Worm (Caenorhabditis elegans) whole organism, L2 larva: Measurements from ENCODE around the gene rars-2.

Experiments
- C34F6.9 ChIP-seq: fragments of 150-350 bp; optimal IDR thresholded peaks from 2 replicates; lab custom pipeline; 2014; ENCODE audit warnings: missing biosample characterization, missing genetic modification characterization
- F13H6.1 ChIP-seq: sonication (generic microtip); optimal IDR thresholded peaks from 2 replicates; lab custom pipeline; 2016; ENCODE audit warnings: missing genetic modification characterization, missing compliant biosample characterization
- R02D3.7 ChIP-seq: fragments of 150-350 bp; optimal IDR thresholded peaks from 2 replicates; lab custom pipeline; 2014; ENCODE audit warnings: missing biosample characterization, missing genetic modification characterization
- ZK546.5 ChIP-seq: sonication (generic microtip); optimal IDR thresholded peaks from 2 replicates; lab custom pipeline; 2017; ENCODE audit warnings: missing biosample characterization, missing genetic modification characterization
- aly-2 ChIP-seq: fragments of 150-350 bp; optimal IDR thresholded peaks from 2 replicates; lab custom pipeline; 2014; ENCODE audit warnings: missing biosample characterization, missing genetic modification characterization
- ama-1 ChIP-seq: fragments of 150-350 bp; optimal IDR thresholded peaks from 2 replicates; lab custom pipeline; 2018; ENCODE audit warnings: inconsistent platforms
- ceh-16 ChIP-seq: fragments of 150-350 bp; optimal IDR thresholded peaks from 2 replicates; lab custom pipeline; 2014; ENCODE audit warnings: missing biosample characterization, missing genetic modification characterization
- ceh-82 ChIP-seq: fragments of 150-350 bp; optimal IDR thresholded peaks from 2 replicates; lab custom pipeline; 2014; ENCODE audit warnings: missing biosample characterization, missing genetic modification characterization
- crh-2 ChIP-seq: sonication (generic microtip); optimal IDR thresholded peaks from 2 replicates; lab custom pipeline; 2017; ENCODE audit warnings: missing biosample characterization, missing genetic modification characterization
- egl-27 ChIP-seq: sonication (generic microtip); optimal IDR thresholded peaks from 3 replicates; lab custom pipeline; 2017; ENCODE audit warnings: missing biosample characterization, missing genetic modification reagents, missing genetic modification characterization
- fos-1 ChIP-seq: fragments of 150-350 bp; optimal IDR thresholded peaks from 2 replicates; lab custom pipeline; 2014; ENCODE audit warnings: missing biosample characterization, missing genetic modification characterization
- gmeb-1 ChIP-seq: fragments of 150-350 bp; optimal IDR thresholded peaks from 2 replicates; lab custom pipeline; 2014; ENCODE audit warnings: missing biosample characterization, missing genetic modification characterization
- lin-11 ChIP-seq: fragments of 150-350 bp; sonication (generic microtip); optimal IDR thresholded peaks from 2 replicates; lab custom pipeline; 2014; ENCODE audit warnings: missing biosample characterization, missing genetic modification characterization, inconsistent platforms, mixed read lengths
- lin-39 ChIP-seq: fragments of 150-350 bp; optimal IDR thresholded peaks from 2 replicates; lab custom pipeline; 2014; ENCODE audit warnings: missing biosample characterization, missing genetic modification reagents, missing genetic modification characterization
- lsy-2 ChIP-seq, 2 experiments: fragments of 150-350 bp in 1 of 2; sonication (generic microtip) in 1 of 2; optimal IDR thresholded peaks; 2 replicates each; lab custom pipeline; 2014 to 2017; ENCODE audit warnings: missing biosample characterization in 2 of 2, missing genetic modification characterization in 2 of 2
- mbf-1 ChIP-seq: sonication (generic microtip); optimal IDR thresholded peaks from 2 replicates; lab custom pipeline; 2017; ENCODE audit warnings: missing biosample characterization, missing genetic modification characterization
- mdl-1 ChIP-seq, 2 experiments: fragments of 150-350 bp in 1 of 2; sonication (generic microtip) in 1 of 2; optimal IDR thresholded peaks; 2 replicates each; lab custom pipeline; 2017; ENCODE audit warnings: missing biosample characterization in 2 of 2, missing genetic modification characterization in 2 of 2
- nhr-10 ChIP-seq: sonication (generic microtip); optimal IDR thresholded peaks from 2 replicates; lab custom pipeline; 2017; ENCODE audit warnings: missing biosample characterization, missing genetic modification characterization
- nhr-11 ChIP-seq: fragments of 150-350 bp; optimal IDR thresholded peaks from 2 replicates; lab custom pipeline; 2014; ENCODE audit warnings: missing biosample characterization, missing genetic modification characterization
- nhr-129 ChIP-seq: fragments of 150-350 bp; optimal IDR thresholded peaks from 2 replicates; lab custom pipeline; 2014; ENCODE audit warnings: missing biosample characterization, missing genetic modification characterization
- nhr-21 ChIP-seq: fragments of 150-350 bp; optimal IDR thresholded peaks from 2 replicates; lab custom pipeline; 2014; ENCODE audit warnings: missing biosample characterization, missing genetic modification characterization
- nhr-23 ChIP-seq: fragments of 150-350 bp; optimal IDR thresholded peaks from 2 replicates; lab custom pipeline; 2014; ENCODE audit warnings: missing biosample characterization, missing genetic modification reagents, missing genetic modification characterization
- nhr-25 ChIP-seq: fragments of 150-350 bp; sonication (generic microtip); optimal IDR thresholded peaks from 3 replicates; lab custom pipeline; 2014; ENCODE audit warnings: missing biosample characterization, missing genetic modification characterization
- nhr-6 ChIP-seq: fragments of 150-350 bp; optimal IDR thresholded peaks from 2 replicates; lab custom pipeline; 2014; ENCODE audit warnings: missing biosample characterization, missing genetic modification characterization
- peb-1 ChIP-seq: fragments of 150-350 bp; optimal IDR thresholded peaks from 2 replicates; lab custom pipeline; 2014; ENCODE audit warnings: missing biosample characterization, missing genetic modification characterization
- sem-4 ChIP-seq: fragments of 150-350 bp; optimal IDR thresholded peaks from 2 replicates; lab custom pipeline; 2014; ENCODE audit warnings: missing biosample characterization, missing genetic modification reagents, missing genetic modification characterization
- skn-1 ChIP-seq: sonication (generic microtip); optimal IDR thresholded peaks from 2 replicates; lab custom pipeline; 2017; ENCODE audit warnings: missing biosample characterization, missing genetic modification characterization
- sma-3 ChIP-seq: sonication (generic microtip); optimal IDR thresholded peaks from 2 replicates; lab custom pipeline; 2016; ENCODE audit warnings: missing genetic modification reagents, missing genetic modification characterization, missing compliant biosample characterization
- unc-39 ChIP-seq: fragments of 150-350 bp; optimal IDR thresholded peaks from 2 replicates; lab custom pipeline; 2014; ENCODE audit warnings: missing biosample characterization, missing genetic modification characterization
- unc-55 ChIP-seq: fragments of 150-350 bp; sonication (generic microtip); optimal IDR thresholded peaks from 3 replicates; lab custom pipeline; 2014; ENCODE audit warnings: missing biosample characterization, missing genetic modification reagents, missing genetic modification characterization
- unc-62 ChIP-seq: fragments of 150-350 bp; optimal IDR thresholded peaks from 2 replicates; lab custom pipeline; 2014; ENCODE audit warnings: missing biosample characterization, missing genetic modification reagents, missing genetic modification characterization
- zag-1 ChIP-seq: fragments of 150-350 bp; optimal IDR thresholded peaks from 2 replicates; lab custom pipeline; 2014; ENCODE audit warnings: missing biosample characterization, missing genetic modification characterization
- ztf-1 ChIP-seq: fragments of 200-800 bp; sonication (Bioruptor generic); conservative IDR thresholded peaks from 2 replicates; pipeline ENCODE4 v1.3.6; 2022; ENCODE audit warnings: missing genetic modification characterization, missing compliant biosample characterization
- ztf-11 ChIP-seq: sonication (generic microtip); optimal IDR thresholded peaks from 2 replicates; lab custom pipeline; 2017; ENCODE audit warnings: missing biosample characterization, missing genetic modification characterization
- ztf-4 ChIP-seq: fragments of 150-350 bp; optimal IDR thresholded peaks from 2 replicates; lab custom pipeline; 2014; ENCODE audit warnings: missing biosample characterization, missing genetic modification characterization

rars-2 gene

DNA sequence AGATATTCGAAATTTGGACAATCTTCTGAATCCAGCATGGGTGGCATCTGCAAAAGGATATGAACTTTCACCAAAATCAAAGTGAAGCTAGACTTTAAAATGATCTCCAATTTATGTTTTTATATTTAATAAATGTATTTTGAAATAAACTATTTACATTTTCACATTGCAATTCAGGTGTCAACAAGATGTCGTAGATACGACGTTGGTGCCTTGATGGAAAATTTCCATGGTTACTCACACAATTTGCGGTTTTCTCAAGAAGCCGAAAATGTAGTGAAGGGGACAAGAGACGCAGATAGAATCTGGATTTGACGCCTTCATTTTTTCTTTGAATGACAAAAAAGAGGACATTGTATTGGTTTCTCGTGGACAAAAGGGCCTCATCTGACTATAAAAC, 25.9 kb upstream of the rars-2 start, which contains the start of gene rgs-3:
Gene rgs-3 (plus strand): TSS at position 301 of the 400 bp plus-strand sequence.
- TF ChIP-seq ZK546.5 (tag; lab: Kevin White, UChicago), result no peak
- no peak for TF ChIP-seq sma-3 (GFP tag; lab: Kevin White, UChicago)
- TF ChIP-seq nhr-6 (tag; lab: Kevin White, UChicago), result no peak
- no peak for TF ChIP-seq peb-1 (tag; lab: Kevin White, UChicago)
- TF ChIP-seq fos-1 (tag; lab: Kevin White, UChicago), result no peak
- TF ChIP-seq mbf-1, result no peak
- no peak for TF ChIP-seq lin-11 (tag; lab: Kevin White, UChicago)
- no peak for TF ChIP-seq unc-55 (GFP tag; lab: Kevin White, UChicago)
- TF ChIP-seq nhr-25, result no peak
- TF ChIP-seq ceh-82, result no peak
- no peak for TF ChIP-seq unc-62
- no peak for TF ChIP-seq mdl-1 (tag; optimal IDR thresholded peaks at IDR 0.05; lab: Kevin White, UChicago)
- TF ChIP-seq ztf-1 (GFP tag; lab: Robert Waterston, UW), result no peak
- TF ChIP-seq ama-1, result no peak

DNA sequence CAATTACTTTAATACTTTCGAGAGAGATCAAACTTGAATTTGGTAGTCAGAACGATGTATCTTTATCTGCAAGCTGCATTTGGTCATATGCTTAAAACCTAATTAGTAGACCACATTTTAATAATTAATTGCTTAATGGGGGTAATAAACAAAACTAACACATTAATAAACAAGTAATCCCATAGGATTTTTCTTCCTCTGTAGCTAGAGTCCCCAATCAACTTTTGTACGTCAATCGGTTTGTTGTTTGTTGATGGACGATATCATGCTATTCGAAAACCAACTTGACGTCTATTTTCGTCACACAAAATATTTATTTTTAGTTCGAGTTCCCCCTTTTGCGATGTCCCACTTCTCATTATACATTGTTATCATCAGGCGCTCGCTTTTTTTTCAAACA, 23.9 kb upstream of the rars-2 start:
- TF ChIP-seq ama-1, result no peak

DNA sequence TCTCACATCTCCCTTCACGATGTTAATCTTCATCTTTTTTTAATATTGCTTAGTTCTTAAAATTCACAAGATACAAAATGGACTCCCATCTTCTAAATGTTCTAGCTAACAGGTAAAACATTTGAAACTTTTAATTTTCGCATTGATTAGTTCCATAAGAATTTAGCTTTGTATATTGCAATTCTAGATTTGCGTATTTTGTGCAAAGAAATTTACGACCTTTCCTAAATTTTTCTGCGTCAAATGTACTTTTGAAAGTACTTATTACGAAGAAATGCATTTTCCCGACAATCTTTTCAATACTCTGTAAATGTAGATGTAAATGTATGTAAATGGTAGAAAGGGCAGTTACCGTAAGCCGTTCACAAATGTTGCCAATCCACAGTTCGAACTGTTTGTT, 21.4 kb upstream of the rars-2 start:
- TF ChIP-seq gmeb-1 (tag; lab: Kevin White, UChicago) (no peak), unc-55 (GFP tag; lab: Kevin White, UChicago) (no peak), nhr-23 (no peak), mbf-1 (no peak), lsy-2 (tag; optimal IDR thresholded peaks at IDR 0.05; lab: Kevin White, UChicago) (no peak), sem-4 (tag; lab: Kevin White, UChicago) (no peak), mdl-1 (tag; optimal IDR thresholded peaks at IDR 0.05; lab: Kevin White, UChicago) (no peak), ama-1 (no peak), C34F6.9 (no peak), zag-1 (tag; lab: Kevin White, UChicago) (no peak), nhr-129 (no peak), ceh-16 (tag; lab: Kevin White, UChicago) (no peak)
- TF ChIP-seq, all 48 proteins: peak for 0

DNA sequence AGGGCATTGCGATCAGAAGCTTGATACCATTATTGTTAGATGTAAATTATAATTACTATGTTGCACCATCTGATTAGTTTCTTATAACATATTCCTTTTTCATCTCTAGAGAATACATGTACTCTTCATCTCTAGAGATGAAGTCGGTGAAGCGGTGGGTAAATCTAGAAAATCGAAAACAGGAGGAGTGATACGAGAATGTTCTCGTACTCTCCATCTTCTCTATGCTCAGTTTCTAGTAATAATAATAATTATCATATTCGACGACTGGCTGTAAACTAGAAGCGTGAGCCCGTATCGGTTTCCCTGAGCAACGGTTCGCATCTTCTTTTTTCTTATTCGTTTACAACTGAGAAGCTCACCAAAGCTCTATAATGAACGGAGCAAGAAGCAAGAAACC, 17.6 kb upstream of the rars-2 start:
- TF ChIP-seq nhr-21 (tag; lab: Kevin White, UChicago), result no peak
- TF ChIP-seq aly-2, result no peak
- no peak for TF ChIP-seq nhr-10
- TF ChIP-seq gmeb-1 (tag; lab: Kevin White, UChicago), result no peak
- no peak for TF ChIP-seq lin-39 (tag; lab: Kevin White, UChicago)
- no peak for TF ChIP-seq ztf-11
- TF ChIP-seq mdl-1 (tag; optimal IDR thresholded peaks at IDR 0.05; lab: Kevin White, UChicago), result no peak
- no peak for TF ChIP-seq unc-55 (GFP tag; lab: Kevin White, UChicago)
- no peak for TF ChIP-seq sem-4 (tag; lab: Kevin White, UChicago)
- TF ChIP-seq unc-39 (tag; lab: Kevin White, UChicago), result no peak
- TF ChIP-seq nhr-25, result no peak
- no peak for TF ChIP-seq nhr-11 (tag; lab: Kevin White, UChicago)
- no peak for TF ChIP-seq crh-2 (tag; lab: Kevin White, UChicago)
- TF ChIP-seq lsy-2 (tag; optimal IDR thresholded peaks at IDR 0.05; lab: Kevin White, UChicago), result no peak
- TF ChIP-seq ceh-82, result no peak
- TF ChIP-seq unc-62, result no peak
- no peak for TF ChIP-seq skn-1 (tag; lab: Kevin White, UChicago)
- TF ChIP-seq R02D3.7 (tag; lab: Kevin White, UChicago), result no peak
- no peak for TF ChIP-seq ztf-4 (tag; lab: Kevin White, UChicago)

DNA sequence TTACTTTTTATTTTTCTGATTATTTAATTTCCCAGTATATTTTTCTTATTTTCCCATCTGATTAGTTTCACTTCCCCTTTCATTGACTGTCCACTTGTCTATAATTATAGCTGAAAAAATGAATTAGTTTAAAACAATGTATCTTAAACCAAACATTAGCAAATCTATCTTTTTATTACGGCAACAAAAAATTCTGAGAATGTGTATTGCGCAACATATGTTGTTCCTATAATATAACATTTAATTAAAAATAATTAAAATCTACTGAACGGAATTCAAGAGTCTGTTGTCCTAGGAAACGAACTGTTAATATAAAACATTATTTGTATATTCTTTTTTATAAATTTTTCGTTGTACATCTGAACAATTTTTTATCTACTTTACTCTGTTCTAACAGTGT, 15.4 kb upstream of the rars-2 start:
- TF ChIP-seq ceh-16 (tag; lab: Kevin White, UChicago) (no peak), aly-2 (no peak), mdl-1 (tag; optimal IDR thresholded peaks at IDR 0.05; lab: Kevin White, UChicago) (no peak), ama-1 (no peak), ztf-11 (no peak), egl-27 (tag; lab: Kevin White, UChicago) (no peak), F13H6.1 (tag; lab: Kevin White, UChicago) (no peak), unc-39 (tag; lab: Kevin White, UChicago) (no peak), zag-1 (tag; lab: Kevin White, UChicago) (no peak), unc-62 (no peak), sem-4 (tag; lab: Kevin White, UChicago) (no peak)
